Fruit fly (Drosophila melanogaster): ENCODE measurements around the gene CG34150.
A peak's percentile ranks its signal among the peaks of the same experiment; 100 is the strongest.

Gene CG34150

dm6 chr3R:24813637-24814301 is at the start of gene CG34150, which contains the start of gene lili:
Gene CG34150, plus strand, starts transcription at chr3R:24814262.
Gene lili, minus strand, starts transcription at chr3R:24814012.
- peak; percentile 59 for TF ChIP-seq psq (GFP tag; optimal IDR thresholded peaks at IDR 0.05)
- peak; percentile 70 for TF ChIP-seq fru (GFP tag; optimal IDR thresholded peaks at IDR 0.05)
- no peak for TF ChIP-seq Vsx2 (GFP tag; optimal IDR thresholded peaks at IDR 0.05; ENCODE audit: partially characterized antibody)
- no peak for TF ChIP-seq jim (GFP tag; optimal IDR thresholded peaks at IDR 0.05)
- peak; percentile 81 for TF ChIP-seq h (GFP tag; optimal IDR thresholded peaks at IDR 0.05)
- no peak for TF ChIP-seq sage (GFP tag; optimal IDR thresholded peaks at IDR 0.05)
- TF ChIP-seq HLH106 (tag; optimal IDR thresholded peaks at IDR 0.05) = peak; percentile 77
- no peak for TF ChIP-seq CrebA (GFP tag; optimal IDR thresholded peaks at IDR 0.05; ENCODE audit: borderline replicate concordance)
- TF ChIP-seq dl (GFP tag; optimal IDR thresholded peaks at IDR 0.05; ENCODE audit: insufficient read depth in 1 of 2, partially characterized antibody in 2 of 2) = no peak
- TF ChIP-seq br (GFP tag; optimal IDR thresholded peaks at IDR 0.05) = peak; percentile 67
- TF ChIP-seq Myc (optimal IDR thresholded peaks at IDR 0.05) = no peak
- peak; percentile 55 for TF ChIP-seq CG9705 (GFP tag; optimal IDR thresholded peaks at IDR 0.05)
- peak; percentile 46 for TF ChIP-seq CG32264 (GFP tag; optimal IDR thresholded peaks at IDR 0.05)
- TF ChIP-seq tai (GFP tag; optimal IDR thresholded peaks at IDR 0.05) = no peak
- TF ChIP-seq dmrt93B (GFP tag; optimal IDR thresholded peaks at IDR 0.05) = no peak
- no peak for TF ChIP-seq Abd-B (GFP tag; optimal IDR thresholded peaks at IDR 0.05)
- TF ChIP-seq Hnf4 (GFP tag; optimal IDR thresholded peaks at IDR 0.05) = peak; percentile 89
- TF ChIP-seq brk (GFP tag; optimal IDR thresholded peaks at IDR 0.05) = peak; percentile 89
- TF ChIP-seq Sp1 (GFP tag; optimal IDR thresholded peaks at IDR 0.05) = peak; percentile 67
- TF ChIP-seq GATAd (GFP tag; optimal IDR thresholded peaks at IDR 0.05) = peak; percentile 81
- no peak for TF ChIP-seq Rel (GFP tag; optimal IDR thresholded peaks at IDR 0.05)
- TF ChIP-seq Rel (tag; optimal IDR thresholded peaks at IDR 0.05) = peak; percentile 36
- TF ChIP-seq lola (GFP tag; optimal IDR thresholded peaks at IDR 0.05) = no peak
- TF ChIP-seq usp (GFP tag; optimal IDR thresholded peaks at IDR 0.05) = no peak
- peak; percentile 72 for TF ChIP-seq sv (GFP tag; optimal IDR thresholded peaks at IDR 0.05)
- peak in 1 of 2 experiments; percentile 87 for TF ChIP-seq foxo (GFP tag; optimal IDR thresholded peaks at IDR 0.05)
- no peak for TF ChIP-seq N (GFP tag; optimal IDR thresholded peaks at IDR 0.05)
- no peak for TF ChIP-seq pan (optimal IDR thresholded peaks at IDR 0.05)
- peak; percentile 79 for TF ChIP-seq ey (GFP tag; optimal IDR thresholded peaks at IDR 0.05)
- no peak for TF ChIP-seq Dif (GFP tag; optimal IDR thresholded peaks at IDR 0.05; ENCODE audit: partially characterized antibody)
- TF ChIP-seq Dfd (GFP tag; optimal IDR thresholded peaks at IDR 0.05) = no peak
- no peak for TF ChIP-seq Hr78 (GFP tag; optimal IDR thresholded peaks at IDR 0.05)
- no peak for TF ChIP-seq Mio (GFP tag; optimal IDR thresholded peaks at IDR 0.05)
- no peak for TF ChIP-seq Jra (GFP tag; optimal IDR thresholded peaks at IDR 0.05)
- peak; percentile 74 for TF ChIP-seq woc (GFP tag; optimal IDR thresholded peaks at IDR 0.05)
- TF ChIP-seq Hr83 (GFP tag; optimal IDR thresholded peaks at IDR 0.05; ENCODE audit: poor library complexity, severe bottlenecking) = peak; percentile 63
- TF ChIP-seq dsf (GFP tag; optimal IDR thresholded peaks at IDR 0.05; ENCODE audit: borderline replicate concordance) = peak; percentile 80
- peak; percentile 78 for TF ChIP-seq rgr (GFP tag; optimal IDR thresholded peaks at IDR 0.05)
- peak; percentile 64 for TF ChIP-seq OdsH (GFP tag; optimal IDR thresholded peaks at IDR 0.05)

- no peak for TF ChIP-seq ey (GFP tag; optimal IDR thresholded peaks at IDR 0.05)
These were observed 49.1 kb upstream of the CG34150 start, which contains the start of gene AstA for dm6 chr3R:24764971-24765370. Gene AstA, minus strand, starts transcription at chr3R:24765071.

dm6 chr3R:24766684-24767083 is 47.4 kb upstream of the CG34150 start:
- no peak for TF ChIP-seq Vsx2 (GFP tag; optimal IDR thresholded peaks at IDR 0.05; ENCODE audit: partially characterized antibody)
- no peak for TF ChIP-seq OdsH (GFP tag; optimal IDR thresholded peaks at IDR 0.05)
- TF ChIP-seq CG9705 (GFP tag; optimal IDR thresholded peaks at IDR 0.05) = no peak
- no peak for TF ChIP-seq tai (GFP tag; optimal IDR thresholded peaks at IDR 0.05)
